Fruit fly (Drosophila melanogaster) whole organism, embryonic: Measurements from ENCODE around the gene Son.

Source experiments
- B-H2 ChIP-seq: fragments of 200-800 bp; sonication (Bioruptor generic); optimal IDR thresholded peaks from 2 replicates; lab custom pipeline; 2018; ENCODE audit warnings: missing biosample characterization, mild to moderate bottlenecking, missing genetic modification characterization
- BEAF-32 ChIP-seq: fragments of 200-800 bp; sonication (Bioruptor generic); optimal IDR thresholded peaks from 3 replicates; lab custom pipeline; 2017; ENCODE audit warnings: missing biosample characterization, missing genetic modification characterization, mild to moderate bottlenecking, moderate library complexity, missing genetic modification reagents
- CG10209 ChIP-seq: fragments of 200-800 bp; sonication (Bioruptor generic); optimal IDR thresholded peaks from 3 replicates; lab custom pipeline; 2017; ENCODE audit warnings: missing biosample characterization, mild to moderate bottlenecking, missing genetic modification characterization, missing genetic modification reagents
- CG10321 ChIP-seq: fragments of 200-800 bp; sonication (Bioruptor generic); IDR thresholded peaks from 2 replicates; pipeline ENCODE4 v1.3.6; 2022; ENCODE audit warnings: missing biosample characterization, missing genetic modification characterization
- CG12769 ChIP-seq: fragments of 200-800 bp; sonication (Bioruptor generic); optimal IDR thresholded peaks from 2 replicates; lab custom pipeline; 2019; ENCODE audit warnings: missing biosample characterization, mild to moderate bottlenecking, missing genetic modification characterization, moderate library complexity
- CG13123 ChIP-seq: fragments of 200-800 bp; sonication (Bioruptor generic); optimal IDR thresholded peaks from 2 replicates; lab custom pipeline; 2016; ENCODE audit warnings: missing biosample characterization, missing genetic modification characterization
- CG15011 ChIP-seq: fragments of 200-800 bp; sonication (Bioruptor generic); optimal IDR thresholded peaks from 3 replicates; lab custom pipeline; 2018; ENCODE audit warnings: missing biosample characterization, mild to moderate bottlenecking, missing genetic modification characterization
- CG1529 ChIP-seq: fragments of 200-800 bp; sonication (Bioruptor generic); optimal IDR thresholded peaks from 3 replicates; lab custom pipeline; 2018; ENCODE audit warnings: missing biosample characterization, missing genetic modification characterization
- CG15601 ChIP-seq: fragments of 200-800 bp; sonication (Bioruptor generic); optimal IDR thresholded peaks from 3 replicates; lab custom pipeline; 2019; ENCODE audit warnings: missing biosample characterization, mild to moderate bottlenecking, missing genetic modification characterization, moderate library complexity
- CG17802 ChIP-seq: fragments of 200-800 bp; sonication (Bioruptor generic); optimal IDR thresholded peaks from 2 replicates; lab custom pipeline; 2018; ENCODE audit warnings: missing biosample characterization, mild to moderate bottlenecking, missing genetic modification characterization, moderate library complexity
- CG1792 ChIP-seq: fragments of 200-800 bp; sonication (Bioruptor generic); optimal IDR thresholded peaks from 2 replicates; lab custom pipeline; 2016; ENCODE audit warnings: missing biosample characterization, missing genetic modification characterization
- CG34422 ChIP-seq: fragments of 200-800 bp; sonication (Bioruptor generic); IDR thresholded peaks from 3 replicates; pipeline ENCODE4 v1.3.6; 2022; ENCODE audit warnings: missing biosample characterization, missing genetic modification characterization
- CG4282 ChIP-seq: fragments of 200-800 bp; sonication (Bioruptor generic); optimal IDR thresholded peaks from 2 replicates; lab custom pipeline; 2016; ENCODE audit warnings: missing biosample characterization, missing genetic modification characterization
- CG6813 ChIP-seq: fragments of 200-800 bp; sonication (Bioruptor generic); optimal IDR thresholded peaks from 2 replicates; lab custom pipeline; 2017; ENCODE audit warnings: missing biosample characterization, missing genetic modification characterization, mild to moderate bottlenecking, moderate library complexity, missing genetic modification reagents
- CG8290 ChIP-seq, 3 experiments: fragments of 200-800 bp; sonication (Bioruptor generic); optimal IDR thresholded peaks; 2 replicates each; lab custom pipeline; 2016 to 2019; ENCODE audit warnings: missing biosample characterization in 3 of 3, missing genetic modification characterization in 3 of 3, mild to moderate bottlenecking in 2 of 3, moderate library complexity in 1 of 3
- CG9876 ChIP-seq: fragments of 200-800 bp; sonication (Bioruptor generic); optimal IDR thresholded peaks from 2 replicates; lab custom pipeline; 2016; ENCODE audit warnings: missing biosample characterization, missing genetic modification characterization
- CG9932 ChIP-seq: fragments of 200-800 bp; sonication (Bioruptor generic); IDR thresholded peaks from 2 replicates; pipeline ENCODE4 v1.3.6; 2022; ENCODE audit warnings: missing biosample characterization, missing genetic modification characterization
- Eip74EF ChIP-seq, 2 experiments: fragments of 200-800 bp in 1 of 2; fragments of >200 bp in 1 of 2; sonication (Bioruptor generic) in 1 of 2; optimal IDR thresholded peaks; 2 replicates each; lab custom pipeline; 2017 to 2019; ENCODE audit warnings: missing biosample characterization in 2 of 2, missing genetic modification characterization in 2 of 2, mild to moderate bottlenecking in 1 of 2, moderate library complexity in 1 of 2
- Elba2 ChIP-seq: fragments of 200-800 bp; sonication (Bioruptor generic); optimal IDR thresholded peaks from 3 replicates; lab custom pipeline; 2016; ENCODE audit warnings: missing biosample characterization, missing genetic modification characterization
- Gsc ChIP-seq: fragments of 200-800 bp; sonication (Bioruptor generic); IDR thresholded peaks from 2 replicates; pipeline ENCODE4 v1.3.6; 2022; ENCODE audit warnings: missing biosample characterization, missing genetic modification characterization
- H15 ChIP-seq: fragments of 200-800 bp; sonication (Bioruptor generic); IDR thresholded peaks from 3 replicates; pipeline ENCODE4 v1.3.6; 2022; ENCODE audit warnings: missing biosample characterization, missing genetic modification characterization
- HLHmδ ChIP-seq: fragments of 200-800 bp; sonication (Bioruptor generic); optimal IDR thresholded peaks from 2 replicates; lab custom pipeline; 2018; ENCODE audit warnings: missing biosample characterization, mild to moderate bottlenecking, missing genetic modification characterization, moderate library complexity
- HmgZ ChIP-seq: fragments of 200-800 bp; sonication (Bioruptor generic); optimal IDR thresholded peaks from 2 replicates; lab custom pipeline; 2018; ENCODE audit warnings: missing biosample characterization, mild to moderate bottlenecking, missing genetic modification characterization
- Hr78 ChIP-seq, 2 experiments: fragments of 200-800 bp in 1 of 2; fragments of >200 bp in 1 of 2; sonication (Bioruptor generic) in 1 of 2; optimal IDR thresholded peaks; 2 replicates each; lab custom pipeline; 2017 to 2019; ENCODE audit warnings: missing biosample characterization in 2 of 2, missing genetic modification characterization in 2 of 2, mild to moderate bottlenecking in 1 of 2, moderate library complexity in 1 of 2
- MTF-1 ChIP-seq: fragments of 200-800 bp; sonication (Bioruptor generic); optimal IDR thresholded peaks from 2 replicates; lab custom pipeline; 2018; ENCODE audit warnings: missing biosample characterization, mild to moderate bottlenecking, missing genetic modification characterization, borderline replicate concordance
- Rx ChIP-seq: fragments of 200-800 bp; sonication (Bioruptor generic); IDR thresholded peaks from 2 replicates; pipeline ENCODE4 v1.3.6; 2022; ENCODE audit warnings: missing biosample characterization, missing genetic modification characterization
- Ssrp ChIP-seq: fragments of 200-800 bp; sonication (Bioruptor generic); optimal IDR thresholded peaks from 2 replicates; lab custom pipeline; 2018; ENCODE audit warnings: missing biosample characterization, mild to moderate bottlenecking, missing genetic modification characterization, moderate library complexity
- ac ChIP-seq: fragments of 200-800 bp; sonication (Bioruptor generic); optimal IDR thresholded peaks from 3 replicates; lab custom pipeline; 2017; ENCODE audit warnings: missing biosample characterization, mild to moderate bottlenecking, missing genetic modification characterization
- cad ChIP-seq: fragments of >200 bp; optimal IDR thresholded peaks from 2 replicates; lab custom pipeline; 2017; ENCODE audit warnings: missing biosample characterization, missing genetic modification characterization
- cato ChIP-seq: fragments of 200-800 bp; sonication (Bioruptor generic); optimal IDR thresholded peaks from 2 replicates; lab custom pipeline; 2016; ENCODE audit warnings: missing biosample characterization, missing genetic modification characterization, borderline replicate concordance
- cg ChIP-seq: fragments of 200-800 bp; sonication (Bioruptor generic); optimal IDR thresholded peaks from 3 replicates; lab custom pipeline; 2019; ENCODE audit warnings: missing biosample characterization, mild to moderate bottlenecking, missing genetic modification characterization, moderate library complexity
- cwo ChIP-seq: fragments of 200-800 bp; sonication (Bioruptor generic); optimal IDR thresholded peaks from 3 replicates; lab custom pipeline; 2017; ENCODE audit warnings: missing biosample characterization, missing genetic modification characterization, mild to moderate bottlenecking, moderate library complexity, missing genetic modification reagents
- ewg ChIP-seq: fragments of 200-800 bp; sonication (Bioruptor generic); optimal IDR thresholded peaks from 3 replicates; lab custom pipeline; 2017; ENCODE audit warnings: mild to moderate bottlenecking, missing biosample characterization, missing genetic modification reagents, missing genetic modification characterization
- h ChIP-seq: fragments of >200 bp; optimal IDR thresholded peaks from 2 replicates; lab custom pipeline; 2017
- hb ChIP-seq: fragments of 200-800 bp; sonication (Bioruptor generic); IDR thresholded peaks from 3 replicates; pipeline ENCODE4 v1.3.6; 2022; ENCODE audit warnings: missing biosample characterization, missing genetic modification characterization; ENCODE audit not compliant: partially characterized antibody
- jigr1 ChIP-seq: fragments of 200-800 bp; sonication (Bioruptor generic); IDR thresholded peaks from 3 replicates; pipeline ENCODE4 v1.3.6; 2022; ENCODE audit warnings: missing biosample characterization, missing genetic modification characterization
- jing ChIP-seq: fragments of 200-800 bp; sonication (Bioruptor generic); optimal IDR thresholded peaks from 2 replicates; lab custom pipeline; 2018; ENCODE audit warnings: missing biosample characterization, mild to moderate bottlenecking, missing genetic modification characterization
- kay ChIP-seq: fragments of 200-800 bp; sonication (Bioruptor generic); optimal IDR thresholded peaks from 2 replicates; lab custom pipeline; 2016; ENCODE audit warnings: missing biosample characterization, missing genetic modification characterization
- ken ChIP-seq: fragments of 200-800 bp; sonication (Bioruptor generic); IDR thresholded peaks from 3 replicates; pipeline ENCODE4 v1.3.6; 2022; ENCODE audit warnings: missing biosample characterization, missing genetic modification characterization
- maf-S ChIP-seq: fragments of 200-800 bp; sonication (Bioruptor generic); optimal IDR thresholded peaks from 2 replicates; lab custom pipeline; 2016; ENCODE audit warnings: missing biosample characterization, missing genetic modification characterization
- pfk ChIP-seq: fragments of 200-800 bp; sonication (Bioruptor generic); optimal IDR thresholded peaks from 2 replicates; lab custom pipeline; 2018; ENCODE audit warnings: missing biosample characterization, mild to moderate bottlenecking, missing genetic modification characterization, moderate library complexity
- ranshi ChIP-seq: fragments of 200-800 bp; sonication (Bioruptor generic); IDR thresholded peaks from 2 replicates; pipeline ENCODE4 v1.3.6; 2022; ENCODE audit warnings: missing biosample characterization, missing genetic modification characterization
- scrt ChIP-seq: fragments of 200-800 bp; sonication (Bioruptor generic); optimal IDR thresholded peaks from 2 replicates; lab custom pipeline; 2018; ENCODE audit warnings: missing biosample characterization, mild to moderate bottlenecking, missing genetic modification characterization, moderate library complexity
- tio ChIP-seq: fragments of 200-800 bp; sonication (Bioruptor generic); optimal IDR thresholded peaks from 2 replicates; lab custom pipeline; 2017; ENCODE audit warnings: missing biosample characterization, missing genetic modification characterization, inconsistent platforms
- twi ChIP-seq: fragments of 200-800 bp; optimal IDR thresholded peaks from 2 replicates; lab custom pipeline; 2019; ENCODE audit warnings: missing biosample characterization, mild to moderate bottlenecking, missing genetic modification characterization, moderate library complexity
- wdn ChIP-seq: fragments of 200-800 bp; sonication (Bioruptor generic); IDR thresholded peaks from 2 replicates; pipeline ENCODE4 v1.3.6; 2022; ENCODE audit warnings: missing biosample characterization, missing genetic modification characterization

Son gene

dm6 chr3R:9533181-9534124 is 44.4 kb upstream of the Son start (continued):
- TF ChIP-seq CG9932 (GFP tag; lab: Robert Waterston, UW), result peak; percentile 89
- no peak for TF ChIP-seq hb
- peak; percentile 79; the same call in 2 of the 3 replicates for TF ChIP-seq H15 (GFP tag; lab: Robert Waterston, UW)
- peak; percentile 92 for TF ChIP-seq jing (GFP tag; lab: Kevin White, UChicago)
- peak; percentile 92 for TF ChIP-seq scrt (GFP tag; lab: Kevin White, UChicago)
- TF ChIP-seq CG15011 (GFP tag; lab: Kevin White, UChicago), result peak; percentile 98
- TF ChIP-seq Ssrp (tag; lab: Kevin White, UChicago), result peak; percentile 92
- TF ChIP-seq tio, result peak; percentile 97
- peak; percentile 96 for TF ChIP-seq kay (GFP tag; lab: Kevin White, UChicago)
- TF ChIP-seq CG6813 (GFP tag; lab: Kevin White, UChicago), result peak; percentile 96
- TF ChIP-seq MTF-1, result peak; percentile 57
- peak; percentile 94 for TF ChIP-seq B-H2 (GFP tag; lab: Kevin White, UChicago)
- peak; percentile 87 for TF ChIP-seq cato
- TF ChIP-seq maf-S (GFP tag; lab: Kevin White, UChicago), result peak; percentile 93
- peak; percentile 70 for TF ChIP-seq ac (GFP tag; lab: Kevin White, UChicago)
- peak; percentile 96 for TF ChIP-seq CG1529 (GFP tag; lab: Kevin White, UChicago)
- TF ChIP-seq cwo, result peak; percentile 95
- peak; percentile 97 for TF ChIP-seq CG10209
- TF ChIP-seq ewg (GFP tag; lab: Kevin White, UChicago), result peak; percentile 91
- no peak for TF ChIP-seq h (lab: Kevin White, UChicago)
- TF ChIP-seq HmgZ (tag; lab: Kevin White, UChicago), result peak; percentile 86
- TF ChIP-seq CG8290 (GFP tag; optimal IDR thresholded peaks at IDR 0.05; lab: Kevin White, UChicago), result peak; percentile 85
- TF ChIP-seq CG8290 (tag; optimal IDR thresholded peaks at IDR 0.05; lab: Kevin White, UChicago), result peak; percentile 71 to 77
- TF ChIP-seq Gsc (GFP tag; lab: Robert Waterston, UW), result peak; percentile 78
- no peak for TF ChIP-seq cad (GFP tag; lab: Kevin White, UChicago)
- peak; percentile 86 for TF ChIP-seq CG1792
- peak; percentile 80; the same call in 1 of the 2 replicates for TF ChIP-seq ranshi (GFP tag; lab: Robert Waterston, UW)
- peak; percentile 87 for TF ChIP-seq twi (tag; lab: Kevin White, UChicago)
- TF ChIP-seq cg (GFP tag; lab: Kevin White, UChicago), result no peak
- TF ChIP-seq CG34422 (GFP tag; lab: Robert Waterston, UW), result peak; percentile 84
- TF ChIP-seq Hr78 (GFP tag; optimal IDR thresholded peaks at IDR 0.05; lab: Kevin White, UChicago), result peak in 1 of 2 experiments; percentile 94
- TF ChIP-seq pfk, result peak; percentile 27
- peak; percentile 87 for TF ChIP-seq CG13123 (GFP tag; lab: Kevin White, UChicago)
- TF ChIP-seq Elba2 (GFP tag; lab: Kevin White, UChicago), result peak; percentile 62
- TF ChIP-seq CG9876 (GFP tag; lab: Kevin White, UChicago), result peak; percentile 67
- TF ChIP-seq wdn (GFP tag; lab: Robert Waterston, UW), result peak; percentile 84
- peak; percentile 86 for TF ChIP-seq CG15601 (tag; lab: Kevin White, UChicago)
- TF ChIP-seq jigr1 (GFP tag; lab: Robert Waterston, UW), result peak; percentile 87
- peak; percentile 89 for TF ChIP-seq CG12769 (tag; lab: Kevin White, UChicago)
- TF ChIP-seq CG17802, result peak; percentile 74
- peak; percentile 43; the same call in 1 of the 2 replicates for TF ChIP-seq CG10321
- peak; percentile 11 for TF ChIP-seq BEAF-32 (GFP tag; lab: Kevin White, UChicago)
- peak; percentile 39 for TF ChIP-seq HLHmδ (GFP tag; lab: Kevin White, UChicago)
- TF ChIP-seq Eip74EF (GFP tag; optimal IDR thresholded peaks at IDR 0.05; lab: Kevin White, UChicago), result peak in 1 of 2 experiments; percentile 98
- TF ChIP-seq ken (GFP tag; lab: Robert Waterston, UW), result peak; percentile 78
- TF ChIP-seq CG4282 (GFP tag; lab: Kevin White, UChicago), result peak; percentile 78
- TF ChIP-seq Rx, result peak; percentile 53; the same call in 1 of the 2 replicates
